Fruit fly (Drosophila melanogaster): ENCODE data around the gene Vps29.
A peak's percentile ranks its signal among the peaks of the same experiment; 100 is the strongest.

Gene Vps29

DNA sequence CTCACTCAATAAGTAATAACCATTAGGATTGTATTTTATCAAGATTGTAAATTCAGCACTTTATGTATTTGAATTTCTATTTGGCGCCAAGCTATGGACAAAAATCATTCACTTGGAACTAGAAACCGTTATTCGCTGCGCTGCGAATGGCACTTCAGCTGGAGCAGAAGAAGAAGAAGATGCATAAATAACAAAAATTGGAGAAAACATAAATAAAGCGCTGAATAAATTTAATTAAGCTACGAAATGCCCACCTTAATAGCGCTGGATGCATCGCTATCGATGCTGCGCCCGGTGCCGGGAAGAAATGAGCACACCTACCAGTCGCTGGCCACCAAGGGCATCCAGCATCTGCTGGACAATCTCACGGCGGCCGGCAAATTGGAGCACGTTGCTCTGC lies 13.7 kb downstream of the Vps29 start, which contains the start of gene IntS14:
Gene IntS14, plus strand, starts transcription at position 150 of the 400 bp plus-strand sequence.
- TF ChIP-seq Dll (optimal IDR thresholded peaks at IDR 0.05) = no peak
- TF ChIP-seq usp (GFP tag; optimal IDR thresholded peaks at IDR 0.05) = no peak
- TF ChIP-seq pan (optimal IDR thresholded peaks at IDR 0.05) = no peak
- no peak for TF ChIP-seq psq (optimal IDR thresholded peaks at IDR 0.05)
- no peak for TF ChIP-seq CG8478 (optimal IDR thresholded peaks at IDR 0.05)
- TF ChIP-seq EcR (GFP tag; optimal IDR thresholded peaks at IDR 0.05) = no peak

DNA sequence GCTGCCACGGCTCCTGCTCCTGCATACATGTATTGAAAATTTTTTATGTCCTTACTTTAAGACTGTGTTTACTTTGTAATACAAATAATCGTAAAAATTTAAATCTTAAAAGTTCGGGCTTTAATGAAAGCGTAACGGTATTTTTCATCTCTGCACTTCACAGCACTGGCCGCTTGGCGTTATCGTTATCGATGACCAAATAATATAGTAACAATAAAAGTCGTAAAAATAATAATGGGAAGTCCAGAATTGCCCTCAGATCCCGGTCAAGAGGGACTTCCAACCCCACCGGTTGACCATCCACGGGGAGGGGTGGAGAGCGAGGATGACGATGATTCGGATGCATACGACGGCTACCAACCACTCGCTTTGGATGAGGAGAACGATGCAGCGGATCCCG lies 15.8 kb downstream of the Vps29 start, which contains the start of gene CG14341:
Gene CG14341, plus strand, starts transcription at position 181 of the 400 bp plus-strand sequence.
- TF ChIP-seq EcR (GFP tag; optimal IDR thresholded peaks at IDR 0.05) = no peak
- TF ChIP-seq psq (optimal IDR thresholded peaks at IDR 0.05) = no peak
- no peak for TF ChIP-seq usp (GFP tag; optimal IDR thresholded peaks at IDR 0.05)
- TF ChIP-seq pan (optimal IDR thresholded peaks at IDR 0.05) = no peak
- no peak for TF ChIP-seq Dll (optimal IDR thresholded peaks at IDR 0.05)
- TF ChIP-seq CG8478 (optimal IDR thresholded peaks at IDR 0.05) = no peak

DNA sequence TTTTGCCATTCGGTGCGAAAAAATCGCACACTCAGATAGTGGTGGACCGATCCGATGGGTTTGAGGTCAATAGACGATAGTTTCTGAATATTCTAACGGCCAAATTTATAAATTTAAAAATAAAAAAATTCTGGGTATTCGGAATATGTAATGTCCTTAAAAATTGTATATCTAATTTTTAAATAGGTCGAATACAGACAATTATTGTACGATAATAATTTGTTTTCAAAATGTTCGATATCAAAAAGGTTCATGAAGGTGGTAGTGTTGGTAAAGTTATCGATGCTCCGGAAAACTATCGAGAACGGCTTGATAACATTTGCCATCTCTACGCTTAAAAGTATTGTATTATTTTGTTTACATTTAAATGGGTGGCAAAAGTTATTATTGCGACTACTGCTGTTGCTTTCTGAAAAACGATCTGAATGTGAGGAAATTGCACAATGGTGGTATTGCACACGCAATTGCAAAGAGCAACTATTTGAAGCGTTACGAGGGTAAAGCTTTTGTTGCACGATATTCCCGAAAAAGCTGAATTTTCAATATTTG lies 19.4 kb downstream of the Vps29 start, which contains the start of the genes CG31922 and Plap:
Gene CG31922, plus strand, starts transcription at position 315 of the 549 bp plus-strand sequence.
Gene Plap, minus strand, starts transcription at position 499 of the 549 bp plus-strand sequence.
- TF ChIP-seq CG8478 (optimal IDR thresholded peaks at IDR 0.05) = no peak
- TF ChIP-seq EcR (GFP tag; optimal IDR thresholded peaks at IDR 0.05) = no peak
- no peak for TF ChIP-seq pan (optimal IDR thresholded peaks at IDR 0.05)
- TF ChIP-seq Dll (optimal IDR thresholded peaks at IDR 0.05) = no peak
- no peak for TF ChIP-seq psq (optimal IDR thresholded peaks at IDR 0.05)
- TF ChIP-seq usp (GFP tag; optimal IDR thresholded peaks at IDR 0.05) = no peak

DNA sequence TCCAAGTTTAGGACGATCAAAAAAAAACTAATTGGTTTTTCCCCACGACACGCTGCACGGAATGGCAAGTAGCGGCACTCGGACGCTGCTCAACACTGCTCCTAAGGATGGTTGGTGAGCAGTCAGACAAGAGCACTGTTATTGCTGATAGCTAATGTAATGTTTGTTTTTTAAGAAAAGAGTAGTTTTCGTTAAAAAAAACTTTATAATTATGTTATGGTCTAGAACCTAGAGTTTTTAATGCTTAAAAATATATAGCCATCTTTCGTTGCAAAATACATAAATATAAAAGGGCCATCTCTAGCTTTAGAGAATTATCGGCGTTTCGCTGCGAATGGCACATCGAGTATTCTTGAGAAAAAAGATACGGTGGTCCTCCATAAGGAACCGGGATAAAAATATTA lies 22.1 kb downstream of the Vps29 start, which contains the start of the genes Charon and CG4887:
Gene Charon, minus strand, starts transcription at position 102 of the 404 bp plus-strand sequence.
Gene CG4887, plus strand, starts transcription at position 306 of the 404 bp plus-strand sequence.
- TF ChIP-seq EcR (GFP tag; optimal IDR thresholded peaks at IDR 0.05) (no peak), usp (GFP tag; optimal IDR thresholded peaks at IDR 0.05) (no peak), Dll (optimal IDR thresholded peaks at IDR 0.05) (no peak), pan (optimal IDR thresholded peaks at IDR 0.05) (no peak), CG8478 (optimal IDR thresholded peaks at IDR 0.05) (no peak), psq (optimal IDR thresholded peaks at IDR 0.05) (no peak)

DNA sequence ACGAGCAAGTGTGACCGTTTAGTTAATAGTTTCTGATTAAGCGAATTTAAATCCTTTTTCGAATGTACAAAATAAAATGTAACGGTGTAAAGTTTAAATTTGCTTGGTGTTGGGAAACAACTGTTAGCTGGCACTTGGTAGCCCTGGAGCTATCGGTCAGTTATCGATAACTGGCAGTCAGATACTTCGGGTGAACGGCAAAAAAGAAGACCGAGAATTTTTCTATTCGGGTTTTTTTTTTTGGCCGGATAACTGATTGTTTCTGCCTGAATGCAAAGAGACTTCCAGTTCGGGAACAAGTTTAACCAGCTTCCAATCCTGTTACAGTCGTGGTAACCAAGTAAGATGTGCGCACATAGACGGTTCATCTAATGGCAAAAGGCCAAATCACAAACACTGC lies 27.0 kb downstream of the Vps29 start, which contains the start of gene CG4896:
Gene CG4896, plus strand, starts transcription at position 169 of the 400 bp plus-strand sequence.
- TF ChIP-seq usp (GFP tag; optimal IDR thresholded peaks at IDR 0.05) (no peak), pan (optimal IDR thresholded peaks at IDR 0.05) (no peak), EcR (GFP tag; optimal IDR thresholded peaks at IDR 0.05) (no peak), psq (optimal IDR thresholded peaks at IDR 0.05) (no peak)

DNA sequence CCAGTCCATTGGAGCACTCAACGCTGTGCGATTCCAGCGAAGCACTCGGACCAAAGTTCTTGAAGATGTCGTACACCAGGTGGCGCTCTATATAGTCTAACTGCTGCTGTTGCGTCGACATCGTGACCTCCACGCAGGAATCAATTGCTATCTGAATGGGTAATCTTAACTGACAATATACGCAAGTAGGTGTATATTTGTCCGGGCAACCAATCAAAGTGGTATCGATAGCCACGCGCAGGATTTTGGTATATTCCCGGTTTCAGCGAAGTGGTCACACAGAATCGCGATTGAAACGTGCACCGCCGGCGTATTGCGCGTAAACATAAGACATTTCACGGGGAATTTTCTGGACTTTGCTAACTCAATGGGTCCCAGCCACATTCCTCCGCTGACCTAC lies 33.2 kb downstream of the Vps29 start, which contains the start of the genes CG5126 and Tgt:
Gene CG5126, minus strand, starts transcription at position 222 of the 400 bp plus-strand sequence.
Gene Tgt, plus strand, starts transcription at position 267 of the 400 bp plus-strand sequence.
- TF ChIP-seq psq (optimal IDR thresholded peaks at IDR 0.05) (no peak), CG8478 (optimal IDR thresholded peaks at IDR 0.05) (no peak), EcR (GFP tag; optimal IDR thresholded peaks at IDR 0.05) (no peak)

DNA sequence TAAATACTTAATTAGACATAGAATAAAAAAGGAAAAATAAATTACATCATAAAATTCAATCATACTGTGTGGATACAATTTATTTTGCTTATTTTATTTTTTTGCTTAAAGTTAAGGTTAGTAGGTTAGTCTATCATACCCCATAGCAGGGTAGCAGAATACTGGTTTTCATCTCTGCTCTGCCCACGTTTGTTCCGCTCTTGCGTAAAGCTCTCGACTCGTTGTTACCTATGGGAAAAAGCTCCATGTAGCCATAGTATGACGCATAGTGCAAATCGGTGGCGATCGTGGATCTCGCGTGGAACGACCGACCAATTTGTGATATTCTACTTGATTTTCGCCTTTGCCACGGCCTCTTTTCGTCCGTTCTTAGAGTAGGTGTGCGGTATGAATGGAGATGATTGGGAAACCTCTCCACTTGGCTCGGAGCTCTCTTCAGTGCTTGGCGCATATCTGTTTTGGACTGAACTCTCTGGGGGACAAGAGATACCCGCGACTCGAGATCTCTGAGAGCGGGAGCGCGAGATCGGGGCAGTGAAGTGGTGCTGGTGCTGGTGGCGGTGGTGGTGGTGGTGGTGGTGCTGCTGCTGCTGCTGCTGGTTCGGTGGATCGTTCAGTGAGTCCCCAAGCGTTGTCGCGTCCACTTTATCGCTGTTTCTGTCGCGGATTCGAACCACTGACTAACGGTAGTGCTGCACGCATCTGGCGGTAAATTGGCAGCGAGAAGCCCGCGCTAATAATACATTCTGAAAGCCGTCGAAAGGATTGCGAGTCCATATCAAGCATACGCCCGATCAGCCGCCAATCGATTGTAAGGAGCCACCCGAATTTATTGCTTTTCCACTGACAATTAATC lies 35.3 kb downstream of the Vps29 start, which contains the start of gene CG5001:
Gene CG5001, plus strand, starts transcription at position 116 of the 856 bp plus-strand sequence.
- TF ChIP-seq pan (optimal IDR thresholded peaks at IDR 0.05) = peak; percentile 86
- TF ChIP-seq CG8478 (optimal IDR thresholded peaks at IDR 0.05) = no peak
- no peak for TF ChIP-seq EcR (GFP tag; optimal IDR thresholded peaks at IDR 0.05)
- no peak for TF ChIP-seq usp (GFP tag; optimal IDR thresholded peaks at IDR 0.05)
- TF ChIP-seq Dll (optimal IDR thresholded peaks at IDR 0.05) = peak; percentile 95
- TF ChIP-seq psq (optimal IDR thresholded peaks at IDR 0.05) = no peak

DNA sequence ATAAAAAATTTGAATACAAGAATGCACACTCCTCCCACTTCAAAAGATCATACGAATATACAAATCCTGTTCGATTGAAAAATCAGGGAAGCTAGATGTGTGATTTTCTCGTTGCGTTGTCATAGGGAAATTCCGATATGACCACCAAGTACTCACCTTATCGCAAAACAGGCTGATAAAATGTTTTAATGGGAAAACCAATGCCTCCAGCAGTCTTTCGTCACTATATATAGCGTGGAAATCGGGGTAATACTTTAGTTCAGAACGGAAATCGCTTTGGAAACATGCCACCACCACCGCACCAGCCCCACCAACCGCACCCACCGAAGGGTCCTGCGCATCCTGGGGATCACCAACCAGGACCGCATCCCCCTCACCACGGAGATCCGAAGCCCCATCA lies 48.6 kb downstream of the Vps29 start, which contains the start of the genes CG5139 and CG43348:
Gene CG5139, minus strand, starts transcription at position 101 of the 400 bp plus-strand sequence.
Gene CG43348, plus strand, starts transcription at position 247 of the 400 bp plus-strand sequence.
- no peak for TF ChIP-seq EcR (GFP tag; optimal IDR thresholded peaks at IDR 0.05)
- TF ChIP-seq psq (optimal IDR thresholded peaks at IDR 0.05) = no peak
- no peak for TF ChIP-seq CG8478 (optimal IDR thresholded peaks at IDR 0.05)
- no peak for TF ChIP-seq Dll (optimal IDR thresholded peaks at IDR 0.05)
- TF ChIP-seq pan (optimal IDR thresholded peaks at IDR 0.05) = no peak
- no peak for TF ChIP-seq usp (GFP tag; optimal IDR thresholded peaks at IDR 0.05)

DNA sequence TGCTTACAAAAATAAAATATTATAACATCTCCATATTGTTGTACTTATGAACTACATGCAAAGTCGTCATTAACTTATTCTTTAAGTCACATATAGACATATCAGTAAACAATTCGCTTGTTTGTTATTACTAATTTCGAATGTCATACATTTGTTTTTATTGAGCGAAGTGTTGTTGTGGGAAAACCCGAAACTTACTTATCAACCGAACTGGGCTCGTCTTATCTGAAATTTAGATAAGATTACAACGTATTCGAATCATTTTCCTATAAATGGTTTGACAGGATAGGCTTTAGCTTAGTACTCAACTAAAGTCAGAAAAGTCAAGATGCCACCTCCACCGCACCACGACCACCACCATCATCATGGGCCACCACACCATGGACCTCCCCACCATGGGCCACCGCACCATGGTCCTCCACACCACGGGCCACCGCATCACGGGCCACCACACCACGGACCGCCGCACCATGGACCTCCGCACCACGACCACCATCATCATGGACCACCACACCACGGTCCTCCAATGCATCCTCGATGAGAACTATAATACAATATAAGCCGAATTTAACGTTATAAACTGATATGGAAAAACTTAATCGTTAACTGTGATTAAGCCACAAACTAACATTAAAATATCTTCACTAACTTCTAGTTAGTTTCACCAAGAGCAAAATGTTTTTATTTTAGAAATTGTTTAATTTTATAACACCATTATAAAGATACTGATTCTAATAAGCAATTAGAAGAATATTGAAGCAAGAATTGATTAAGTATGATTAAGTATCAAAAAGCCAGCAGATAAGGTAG lies 49.6 kb downstream of the Vps29 start, which contains the start of the genes CG43349 and CG5011:
Gene CG43349, plus strand, starts transcription at position 294 of the 810 bp plus-strand sequence.
Gene CG5011, plus strand, starts transcription at position 760 of the 810 bp plus-strand sequence.
- TF ChIP-seq CG8478 (optimal IDR thresholded peaks at IDR 0.05) = no peak
- TF ChIP-seq pan (optimal IDR thresholded peaks at IDR 0.05) = no peak
- TF ChIP-seq psq (optimal IDR thresholded peaks at IDR 0.05) = no peak
- TF ChIP-seq Dll (optimal IDR thresholded peaks at IDR 0.05) = no peak
- no peak for TF ChIP-seq usp (GFP tag; optimal IDR thresholded peaks at IDR 0.05)
- TF ChIP-seq EcR (GFP tag; optimal IDR thresholded peaks at IDR 0.05) = no peak
